Worm (Caenorhabditis elegans) whole organism, L2 larva: Measurements from ENCODE around the gene pyc-1.
A peak's percentile ranks its signal among the peaks of the same experiment; 100 is the strongest.

Source experiments
- C34F6.9 ChIP-seq: fragments of 150-350 bp; optimal IDR thresholded peaks from 2 replicates; lab custom pipeline; 2014; ENCODE audit warnings: missing biosample characterization, missing genetic modification characterization
- F13H6.1 ChIP-seq: sonication (generic microtip); optimal IDR thresholded peaks from 2 replicates; lab custom pipeline; 2016; ENCODE audit warnings: missing genetic modification characterization, missing compliant biosample characterization
- R02D3.7 ChIP-seq: fragments of 150-350 bp; optimal IDR thresholded peaks from 2 replicates; lab custom pipeline; 2014; ENCODE audit warnings: missing biosample characterization, missing genetic modification characterization
- Y55F3AM.14 ChIP-seq: fragments of 200-800 bp; sonication (Bioruptor generic); optimal IDR thresholded peaks from 2 replicates; lab custom pipeline; 2018; ENCODE audit warnings: mild to moderate bottlenecking, missing genetic modification characterization, missing compliant biosample characterization
- ZK546.5 ChIP-seq: sonication (generic microtip); optimal IDR thresholded peaks from 2 replicates; lab custom pipeline; 2017; ENCODE audit warnings: missing biosample characterization, missing genetic modification characterization
- alr-1 ChIP-seq: fragments of 150-350 bp; optimal IDR thresholded peaks from 2 replicates; lab custom pipeline; 2014; ENCODE audit warnings: missing biosample characterization, missing genetic modification characterization
- ama-1 ChIP-seq: fragments of 150-350 bp; optimal IDR thresholded peaks from 2 replicates; lab custom pipeline; 2018; ENCODE audit warnings: inconsistent platforms
- blmp-1 ChIP-seq: sonication (generic microtip); optimal IDR thresholded peaks from 2 replicates; lab custom pipeline; 2017; ENCODE audit warnings: missing genetic modification characterization, mild to moderate bottlenecking, missing compliant biosample characterization, antibody characterized with exemption, moderate library complexity; ENCODE audit not compliant: insufficient read depth
- ceh-16 ChIP-seq: fragments of 150-350 bp; optimal IDR thresholded peaks from 2 replicates; lab custom pipeline; 2014; ENCODE audit warnings: missing biosample characterization, missing genetic modification characterization
- crh-2 ChIP-seq: sonication (generic microtip); optimal IDR thresholded peaks from 2 replicates; lab custom pipeline; 2017; ENCODE audit warnings: missing biosample characterization, missing genetic modification characterization
- dmd-4 ChIP-seq: sonication (generic microtip); optimal IDR thresholded peaks from 2 replicates; lab custom pipeline; 2017; ENCODE audit warnings: missing biosample characterization, missing genetic modification characterization
- egl-27 ChIP-seq: sonication (generic microtip); optimal IDR thresholded peaks from 3 replicates; lab custom pipeline; 2017; ENCODE audit warnings: missing biosample characterization, missing genetic modification reagents, missing genetic modification characterization
- fos-1 ChIP-seq: fragments of 150-350 bp; optimal IDR thresholded peaks from 2 replicates; lab custom pipeline; 2014; ENCODE audit warnings: missing biosample characterization, missing genetic modification characterization
- gmeb-1 ChIP-seq: fragments of 150-350 bp; optimal IDR thresholded peaks from 2 replicates; lab custom pipeline; 2014; ENCODE audit warnings: missing biosample characterization, missing genetic modification characterization
- lin-13 ChIP-seq: fragments of 150-350 bp; optimal IDR thresholded peaks from 2 replicates; lab custom pipeline; 2014; ENCODE audit warnings: missing biosample characterization, missing genetic modification reagents, missing genetic modification characterization
- lin-39 ChIP-seq: fragments of 150-350 bp; optimal IDR thresholded peaks from 2 replicates; lab custom pipeline; 2014; ENCODE audit warnings: missing biosample characterization, missing genetic modification reagents, missing genetic modification characterization
- lsy-2 ChIP-seq, 2 experiments: fragments of 150-350 bp in 1 of 2; sonication (generic microtip) in 1 of 2; optimal IDR thresholded peaks; 2 replicates each; lab custom pipeline; 2014 to 2017; ENCODE audit warnings: missing biosample characterization in 2 of 2, missing genetic modification characterization in 2 of 2
- mdl-1 ChIP-seq, 2 experiments: fragments of 150-350 bp in 1 of 2; sonication (generic microtip) in 1 of 2; optimal IDR thresholded peaks; 2 replicates each; lab custom pipeline; 2017; ENCODE audit warnings: missing biosample characterization in 2 of 2, missing genetic modification characterization in 2 of 2
- nhr-10 ChIP-seq: sonication (generic microtip); optimal IDR thresholded peaks from 2 replicates; lab custom pipeline; 2017; ENCODE audit warnings: missing biosample characterization, missing genetic modification characterization
- nhr-11 ChIP-seq: fragments of 150-350 bp; optimal IDR thresholded peaks from 2 replicates; lab custom pipeline; 2014; ENCODE audit warnings: missing biosample characterization, missing genetic modification characterization
- nhr-129 ChIP-seq: fragments of 150-350 bp; optimal IDR thresholded peaks from 2 replicates; lab custom pipeline; 2014; ENCODE audit warnings: missing biosample characterization, missing genetic modification characterization
- nhr-21 ChIP-seq: fragments of 150-350 bp; optimal IDR thresholded peaks from 2 replicates; lab custom pipeline; 2014; ENCODE audit warnings: missing biosample characterization, missing genetic modification characterization
- nhr-237 ChIP-seq: fragments of 150-350 bp; optimal IDR thresholded peaks from 2 replicates; lab custom pipeline; 2014; ENCODE audit warnings: missing biosample characterization, missing genetic modification characterization
- nhr-25 ChIP-seq: fragments of 150-350 bp; sonication (generic microtip); optimal IDR thresholded peaks from 3 replicates; lab custom pipeline; 2014; ENCODE audit warnings: missing biosample characterization, missing genetic modification characterization
- nhr-6 ChIP-seq: fragments of 150-350 bp; optimal IDR thresholded peaks from 2 replicates; lab custom pipeline; 2014; ENCODE audit warnings: missing biosample characterization, missing genetic modification characterization
- peb-1 ChIP-seq: fragments of 150-350 bp; optimal IDR thresholded peaks from 2 replicates; lab custom pipeline; 2014; ENCODE audit warnings: missing biosample characterization, missing genetic modification characterization
- sem-4 ChIP-seq: fragments of 150-350 bp; optimal IDR thresholded peaks from 2 replicates; lab custom pipeline; 2014; ENCODE audit warnings: missing biosample characterization, missing genetic modification reagents, missing genetic modification characterization
- skn-1 ChIP-seq: sonication (generic microtip); optimal IDR thresholded peaks from 2 replicates; lab custom pipeline; 2017; ENCODE audit warnings: missing biosample characterization, missing genetic modification characterization
- sma-3 ChIP-seq: sonication (generic microtip); optimal IDR thresholded peaks from 2 replicates; lab custom pipeline; 2016; ENCODE audit warnings: missing genetic modification reagents, missing genetic modification characterization, missing compliant biosample characterization
- sma-9 ChIP-seq, 2 experiments: fragments of 150-350 bp in 1 of 2; sonication (generic microtip) in 1 of 2; optimal IDR thresholded peaks; 2 replicates each; lab custom pipeline; 2014 to 2016; ENCODE audit warnings: missing genetic modification characterization in 2 of 2, mild to moderate bottlenecking in 1 of 2, missing biosample characterization in 1 of 2, missing compliant biosample characterization in 1 of 2, missing genetic modification reagents in 1 of 2, moderate library complexity in 1 of 2
- snpc-4 ChIP-seq: fragments of 150-350 bp; optimal IDR thresholded peaks from 2 replicates; lab custom pipeline; 2014; ENCODE audit warnings: missing biosample characterization, missing genetic modification characterization
- unc-39 ChIP-seq: fragments of 150-350 bp; optimal IDR thresholded peaks from 2 replicates; lab custom pipeline; 2014; ENCODE audit warnings: missing biosample characterization, missing genetic modification characterization
- zag-1 ChIP-seq: fragments of 150-350 bp; optimal IDR thresholded peaks from 2 replicates; lab custom pipeline; 2014; ENCODE audit warnings: missing biosample characterization, missing genetic modification characterization
- ztf-1 ChIP-seq: fragments of 200-800 bp; sonication (Bioruptor generic); conservative IDR thresholded peaks from 2 replicates; pipeline ENCODE4 v1.3.6; 2022; ENCODE audit warnings: missing genetic modification characterization, missing compliant biosample characterization
- ztf-11 ChIP-seq: sonication (generic microtip); optimal IDR thresholded peaks from 2 replicates; lab custom pipeline; 2017; ENCODE audit warnings: missing biosample characterization, missing genetic modification characterization

Gene pyc-1

DNA sequence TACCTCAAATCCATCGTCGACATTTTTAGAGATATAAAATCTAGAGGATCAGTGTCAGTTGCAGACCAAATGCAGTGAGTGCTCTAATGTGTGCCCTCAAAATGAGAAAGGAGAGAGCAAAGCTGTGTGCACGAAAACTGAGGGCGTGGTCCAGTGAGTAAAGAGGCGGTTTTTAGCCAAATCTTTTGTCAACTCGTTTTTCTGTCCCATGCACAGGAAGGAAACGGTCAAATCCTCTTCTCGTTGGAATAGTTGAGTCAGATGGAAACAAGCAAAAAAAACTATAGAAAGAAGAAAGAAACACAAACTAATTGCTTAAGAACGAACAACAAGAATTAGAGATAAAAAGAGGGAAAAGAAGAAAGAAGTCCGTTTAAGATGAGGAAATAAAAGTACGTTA is 10.4 kb downstream of the pyc-1 start, which contains the start of gene D2023.3:
Gene D2023.3 (minus strand): TSS at position 101 of the 400 bp plus-strand sequence.
- no peak for TF ChIP-seq peb-1 (tag; lab: Kevin White, UChicago)
- no peak for TF ChIP-seq fos-1 (tag; lab: Kevin White, UChicago)
- TF ChIP-seq ztf-1, result no peak
- no peak for TF ChIP-seq unc-39 (tag; lab: Kevin White, UChicago)
- TF ChIP-seq crh-2 (tag; lab: Kevin White, UChicago), result no peak
- no peak for TF ChIP-seq nhr-11
- no peak for TF ChIP-seq zag-1 (tag; lab: Kevin White, UChicago)
- no peak for TF ChIP-seq ZK546.5 (tag; lab: Kevin White, UChicago)
- TF ChIP-seq F13H6.1 (tag; lab: Kevin White, UChicago), result no peak
- no peak for TF ChIP-seq lin-39 (tag; lab: Kevin White, UChicago)
- no peak for TF ChIP-seq alr-1 (tag; lab: Kevin White, UChicago)
- no peak for TF ChIP-seq lsy-2 (tag; optimal IDR thresholded peaks at IDR 0.05; lab: Kevin White, UChicago)
- no peak for TF ChIP-seq nhr-6 (tag; lab: Kevin White, UChicago)
- TF ChIP-seq skn-1 (tag; lab: Kevin White, UChicago), result no peak
- no peak for TF ChIP-seq Y55F3AM.14
- no peak for TF ChIP-seq lin-13

- peak; percentile 18 for TF ChIP-seq crh-2 (tag; lab: Kevin White, UChicago)
- no peak for TF ChIP-seq nhr-237 (tag; lab: Kevin White, UChicago)
- peak; percentile 3 for TF ChIP-seq C34F6.9 (tag; lab: Kevin White, UChicago)
- TF ChIP-seq ztf-1, result no peak
These were observed 12.4 kb downstream of the pyc-1 start for ce11 chrV:11809935-11810334.

ce11 chrV:11803518-11803994 is 18.8 kb downstream of the pyc-1 start:
- no peak for TF ChIP-seq nhr-10
- peak; percentile 45 for TF ChIP-seq nhr-25 (tag; lab: Kevin White, UChicago)
- TF ChIP-seq sma-3 (GFP tag; lab: Kevin White, UChicago), result peak; percentile 63
- peak; percentile 68 for TF ChIP-seq nhr-129 (tag; lab: Kevin White, UChicago)
- TF ChIP-seq sma-9 (GFP tag; optimal IDR thresholded peaks at IDR 0.05; lab: Kevin White, UChicago), result peak; percentile 88
- no peak for TF ChIP-seq sma-9 (tag; optimal IDR thresholded peaks at IDR 0.05; lab: Kevin White, UChicago)
- TF ChIP-seq dmd-4, result no peak
- no peak for TF ChIP-seq unc-39 (tag; lab: Kevin White, UChicago)
- TF ChIP-seq blmp-1 (tag; lab: Kevin White, UChicago), result peak; percentile 72
- no peak for TF ChIP-seq nhr-237 (tag; lab: Kevin White, UChicago)
- no peak for TF ChIP-seq crh-2 (tag; lab: Kevin White, UChicago)
- no peak for TF ChIP-seq sem-4 (tag; lab: Kevin White, UChicago)
- peak in 1 of 2 experiments; percentile 14 for TF ChIP-seq lsy-2 (tag; optimal IDR thresholded peaks at IDR 0.05; lab: Kevin White, UChicago)

DNA sequence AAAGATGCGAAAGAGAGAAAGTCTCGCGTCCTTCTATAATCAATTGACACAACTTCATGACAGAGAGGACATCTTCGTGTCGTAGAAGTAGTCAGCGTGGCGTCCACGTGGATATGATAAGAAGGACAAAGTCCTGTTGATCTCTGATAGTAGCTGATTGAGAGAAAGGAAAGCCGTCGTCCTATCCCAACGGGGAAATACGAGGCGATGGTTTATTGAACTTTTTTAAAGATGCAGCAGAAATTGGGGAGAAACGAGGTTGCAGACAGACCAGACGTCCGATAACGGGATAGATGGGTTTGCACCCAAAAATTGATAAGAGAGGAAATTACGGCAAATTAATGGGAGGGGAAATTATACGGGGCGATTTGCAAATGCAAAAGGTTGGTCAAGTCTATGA is 19.8 kb downstream of the pyc-1 start:
- TF ChIP-seq nhr-21 (tag; lab: Kevin White, UChicago) (peak; percentile 99), ama-1 (lab: Kevin White, UChicago) (no peak), ceh-16 (tag; lab: Kevin White, UChicago) (no peak), sem-4 (tag; lab: Kevin White, UChicago) (peak; percentile 71), lsy-2 (tag; optimal IDR thresholded peaks at IDR 0.05; lab: Kevin White, UChicago) (peak in 1 of 2 experiments; percentile 60), nhr-25 (tag; lab: Kevin White, UChicago) (peak; percentile 96), R02D3.7 (tag; lab: Kevin White, UChicago) (no peak), blmp-1 (tag; lab: Kevin White, UChicago) (peak; percentile 97), Y55F3AM.14 (peak; percentile 83), snpc-4 (tag; lab: Kevin White, UChicago) (no peak), ztf-11 (tag; lab: Kevin White, UChicago) (no peak), nhr-6 (tag; lab: Kevin White, UChicago) (peak; percentile 54), gmeb-1 (tag; lab: Kevin White, UChicago) (peak; percentile 57), fos-1 (tag; lab: Kevin White, UChicago) (peak; percentile 61), skn-1 (tag; lab: Kevin White, UChicago) (no peak), sma-3 (GFP tag; lab: Kevin White, UChicago) (peak; percentile 99), mdl-1 (tag; optimal IDR thresholded peaks at IDR 0.05; lab: Kevin White, UChicago) (peak; percentile 79 to 89), lin-39 (tag; lab: Kevin White, UChicago) (no peak), nhr-129 (tag; lab: Kevin White, UChicago) (peak; percentile 31), crh-2 (tag; lab: Kevin White, UChicago) (peak; percentile 84), ZK546.5 (tag; lab: Kevin White, UChicago) (no peak), sma-9 (GFP tag; optimal IDR thresholded peaks at IDR 0.05; lab: Kevin White, UChicago) (peak; percentile 99), sma-9 (tag; optimal IDR thresholded peaks at IDR 0.05; lab: Kevin White, UChicago) (peak; percentile 15), egl-27 (tag; lab: Kevin White, UChicago) (peak; percentile 91), F13H6.1 (tag; lab: Kevin White, UChicago) (peak; percentile 79)
